Worm (Caenorhabditis elegans) whole organism, L2 larva: ENCODE measurements around the gene prx-5.

Experiments used
- R02D3.7 ChIP-seq: fragments of 150-350 bp; optimal IDR thresholded peaks from 2 replicates; lab custom pipeline; 2014; ENCODE audit warnings: missing biosample characterization, missing genetic modification characterization
- aly-2 ChIP-seq: fragments of 150-350 bp; optimal IDR thresholded peaks from 2 replicates; lab custom pipeline; 2014; ENCODE audit warnings: missing biosample characterization, missing genetic modification characterization
- ama-1 ChIP-seq: fragments of 150-350 bp; optimal IDR thresholded peaks from 2 replicates; lab custom pipeline; 2018; ENCODE audit warnings: inconsistent platforms
- blmp-1 ChIP-seq: sonication (generic microtip); optimal IDR thresholded peaks from 2 replicates; lab custom pipeline; 2017; ENCODE audit warnings: missing genetic modification characterization, mild to moderate bottlenecking, missing compliant biosample characterization, antibody characterized with exemption, moderate library complexity; ENCODE audit not compliant: insufficient read depth
- ceh-16 ChIP-seq: fragments of 150-350 bp; optimal IDR thresholded peaks from 2 replicates; lab custom pipeline; 2014; ENCODE audit warnings: missing biosample characterization, missing genetic modification characterization
- elt-3 ChIP-seq: sonication (generic microtip); optimal IDR thresholded peaks from 2 replicates; lab custom pipeline; 2017; ENCODE audit warnings: missing biosample characterization, missing genetic modification characterization
- fos-1 ChIP-seq: fragments of 150-350 bp; optimal IDR thresholded peaks from 2 replicates; lab custom pipeline; 2014; ENCODE audit warnings: missing biosample characterization, missing genetic modification characterization
- lsy-2 ChIP-seq, 2 experiments: fragments of 150-350 bp in 1 of 2; sonication (generic microtip) in 1 of 2; optimal IDR thresholded peaks; 2 replicates each; lab custom pipeline; 2014 to 2017; ENCODE audit warnings: missing biosample characterization in 2 of 2, missing genetic modification characterization in 2 of 2
- nhr-11 ChIP-seq: fragments of 150-350 bp; optimal IDR thresholded peaks from 2 replicates; lab custom pipeline; 2014; ENCODE audit warnings: missing biosample characterization, missing genetic modification characterization
- nhr-12 ChIP-seq: fragments of 150-350 bp; optimal IDR thresholded peaks from 2 replicates; lab custom pipeline; 2014; ENCODE audit warnings: missing biosample characterization, missing genetic modification characterization
- nhr-129 ChIP-seq: fragments of 150-350 bp; optimal IDR thresholded peaks from 2 replicates; lab custom pipeline; 2014; ENCODE audit warnings: missing biosample characterization, missing genetic modification characterization
- skn-1 ChIP-seq: sonication (generic microtip); optimal IDR thresholded peaks from 2 replicates; lab custom pipeline; 2017; ENCODE audit warnings: missing biosample characterization, missing genetic modification characterization
- sma-9 ChIP-seq, 2 experiments: fragments of 150-350 bp in 1 of 2; sonication (generic microtip) in 1 of 2; optimal IDR thresholded peaks; 2 replicates each; lab custom pipeline; 2014 to 2016; ENCODE audit warnings: missing genetic modification characterization in 2 of 2, mild to moderate bottlenecking in 1 of 2, missing biosample characterization in 1 of 2, missing compliant biosample characterization in 1 of 2, missing genetic modification reagents in 1 of 2, moderate library complexity in 1 of 2

DNA sequence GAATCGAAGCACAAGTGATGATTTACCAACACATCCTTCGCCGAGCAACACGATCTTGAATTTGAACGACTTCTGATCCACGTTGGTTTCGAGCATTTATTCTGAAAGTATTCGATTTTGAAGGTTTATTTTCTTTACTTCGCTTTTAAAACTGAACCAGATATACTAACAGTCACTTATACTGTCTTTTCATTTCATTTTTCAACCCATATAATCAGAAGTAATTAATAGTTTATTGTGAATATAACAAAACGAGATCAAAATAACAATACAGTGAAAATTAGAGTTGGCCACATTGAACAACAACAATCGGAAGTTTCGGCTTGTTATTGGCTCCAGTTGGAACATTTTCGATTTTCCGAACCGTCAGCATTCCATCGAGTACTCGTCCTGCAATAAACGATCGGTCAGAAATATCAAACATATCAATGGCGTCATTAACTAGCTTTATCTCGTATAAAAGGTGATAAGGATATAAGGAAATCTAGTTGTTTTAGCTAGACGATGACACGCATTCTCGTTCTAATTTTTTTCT lies 10.4 kb downstream of the prx-5 start, which contains the start of the genes rab-21 and T01B7.13:
- TF ChIP-seq elt-3 (tag; lab: Kevin White, UChicago), result no peak
- TF ChIP-seq ama-1 (lab: Kevin White, UChicago), result no peak
- no peak for TF ChIP-seq skn-1 (tag; lab: Kevin White, UChicago)
- no peak for TF ChIP-seq R02D3.7 (tag; lab: Kevin White, UChicago)
- no peak for TF ChIP-seq nhr-11 (tag; lab: Kevin White, UChicago)
- no peak for TF ChIP-seq lsy-2 (tag; optimal IDR thresholded peaks at IDR 0.05; lab: Kevin White, UChicago)
- TF ChIP-seq fos-1 (tag; lab: Kevin White, UChicago), result no peak
- TF ChIP-seq nhr-12 (tag; lab: Kevin White, UChicago), result no peak
- TF ChIP-seq sma-9 (GFP tag; optimal IDR thresholded peaks at IDR 0.05; lab: Kevin White, UChicago), result no peak
- no peak for TF ChIP-seq sma-9 (tag; optimal IDR thresholded peaks at IDR 0.05; lab: Kevin White, UChicago)
- TF ChIP-seq nhr-129 (tag; lab: Kevin White, UChicago), result no peak
- TF ChIP-seq blmp-1 (tag; lab: Kevin White, UChicago), result no peak
- TF ChIP-seq aly-2 (tag; lab: Kevin White, UChicago), result no peak
- TF ChIP-seq ceh-16 (tag; lab: Kevin White, UChicago), result no peak
